Worm (Caenorhabditis elegans) whole organism, late embryonic: ENCODE data around the gene C28D4.7.
A peak's percentile ranks its signal among the peaks of the same experiment; 100 is the strongest.

Experiments used
- C08G9.2 ChIP-seq: sonication (generic microtip); optimal IDR thresholded peaks from 2 replicates; lab custom pipeline; 2016; ENCODE audit warnings: mild to moderate bottlenecking, missing genetic modification characterization, moderate library complexity, missing compliant biosample characterization
- C38D4.7 ChIP-seq: fragments of 200-800 bp; sonication (Bioruptor generic); optimal IDR thresholded peaks from 2 replicates; lab custom pipeline; 2018; ENCODE audit warnings: mild to moderate bottlenecking, missing genetic modification characterization, moderate library complexity, missing compliant biosample characterization
- F13H6.1 ChIP-seq: sonication (generic microtip); optimal IDR thresholded peaks from 2 replicates; lab custom pipeline; 2016; ENCODE audit warnings: missing genetic modification characterization, missing compliant biosample characterization
- K02D7.2 ChIP-seq: sonication (generic microtip); optimal IDR thresholded peaks from 2 replicates; lab custom pipeline; 2017; ENCODE audit warnings: mild to moderate bottlenecking, missing genetic modification characterization, missing compliant biosample characterization
- K09A11.1 ChIP-seq: sonication (generic microtip); optimal IDR thresholded peaks from 2 replicates; lab custom pipeline; 2017; ENCODE audit warnings: antibody characterized with exemption, mild to moderate bottlenecking, missing genetic modification characterization, missing compliant biosample characterization; ENCODE audit not compliant: insufficient read depth
- T23F11.4 ChIP-seq: fragments of 200-800 bp; sonication (Bioruptor generic); optimal IDR thresholded peaks from 2 replicates; lab custom pipeline; 2018; ENCODE audit warnings: mild to moderate bottlenecking, missing genetic modification characterization, missing compliant biosample characterization
- ceh-18 ChIP-seq: sonication (generic microtip); optimal IDR thresholded peaks from 2 replicates; lab custom pipeline; 2016; ENCODE audit warnings: missing genetic modification characterization, missing compliant biosample characterization
- ceh-19 ChIP-seq: fragments of 200-800 bp; sonication (Bioruptor generic); optimal IDR thresholded peaks from 2 replicates; lab custom pipeline; 2018; ENCODE audit warnings: mild to moderate bottlenecking, missing genetic modification characterization, missing compliant biosample characterization
- ceh-2 ChIP-seq: sonication (generic microtip); optimal IDR thresholded peaks from 2 replicates; lab custom pipeline; 2016; ENCODE audit warnings: missing genotype, missing genetic modification characterization, missing compliant biosample characterization
- ceh-31 ChIP-seq: sonication (generic microtip); optimal IDR thresholded peaks from 2 replicates; lab custom pipeline; 2016; ENCODE audit warnings: missing genetic modification characterization, missing compliant biosample characterization
- ceh-34 ChIP-seq: sonication (generic microtip); optimal IDR thresholded peaks from 2 replicates; lab custom pipeline; 2016; ENCODE audit warnings: mild to moderate bottlenecking, missing genetic modification characterization, missing compliant biosample characterization
- ceh-48 ChIP-seq: sonication (generic microtip); optimal IDR thresholded peaks from 2 replicates; lab custom pipeline; 2016; ENCODE audit warnings: missing genetic modification characterization, inconsistent platforms, missing compliant biosample characterization
- ceh-9 ChIP-seq: sonication (generic microtip); optimal IDR thresholded peaks from 2 replicates; lab custom pipeline; 2016; ENCODE audit warnings: mild to moderate bottlenecking, missing genetic modification characterization, inconsistent platforms, missing compliant biosample characterization
- che-1 ChIP-seq: sonication (generic microtip); optimal IDR thresholded peaks from 2 replicates; lab custom pipeline; 2016; ENCODE audit warnings: mild to moderate bottlenecking, missing genetic modification characterization, missing compliant biosample characterization
- elt-2 ChIP-seq: sonication (generic microtip); optimal IDR thresholded peaks from 2 replicates; lab custom pipeline; 2016; ENCODE audit warnings: missing genetic modification reagents, missing genetic modification characterization, missing compliant biosample characterization
- elt-4 ChIP-seq: sonication (generic microtip); optimal IDR thresholded peaks from 2 replicates; lab custom pipeline; 2016; ENCODE audit warnings: missing genetic modification characterization, missing compliant biosample characterization
- fkh-10 ChIP-seq: fragments of 150-350 bp; optimal IDR thresholded peaks from 2 replicates; lab custom pipeline; 2014; ENCODE audit warnings: missing biosample characterization, missing genetic modification reagents, missing genetic modification characterization
- gmeb-2 ChIP-seq: sonication (generic microtip); optimal IDR thresholded peaks from 2 replicates; lab custom pipeline; 2016; ENCODE audit warnings: missing genetic modification characterization, inconsistent platforms, missing compliant biosample characterization
- hlh-13 ChIP-seq: fragments of 200-800 bp; sonication (Bioruptor generic); optimal IDR thresholded peaks from 2 replicates; lab custom pipeline; 2018; ENCODE audit warnings: mild to moderate bottlenecking, missing genetic modification characterization, missing compliant biosample characterization
- hlh-15 ChIP-seq: sonication (generic microtip); optimal IDR thresholded peaks from 2 replicates; lab custom pipeline; 2016; ENCODE audit warnings: missing genetic modification characterization, missing compliant biosample characterization
- hlh-8 ChIP-seq: sonication (generic microtip); optimal IDR thresholded peaks from 2 replicates; lab custom pipeline; 2016; ENCODE audit warnings: missing genotype, missing genetic modification characterization, missing compliant biosample characterization
- lim-6 ChIP-seq: sonication (generic microtip); optimal IDR thresholded peaks from 2 replicates; lab custom pipeline; 2016; ENCODE audit warnings: missing genetic modification characterization, missing compliant biosample characterization
- lin-11 ChIP-seq: fragments of 200-800 bp; sonication (Bioruptor generic); optimal IDR thresholded peaks from 2 replicates; lab custom pipeline; 2018; ENCODE audit warnings: mild to moderate bottlenecking, missing genetic modification characterization, missing compliant biosample characterization
- madf-2 ChIP-seq: sonication (generic microtip); optimal IDR thresholded peaks from 2 replicates; lab custom pipeline; 2017; ENCODE audit warnings: missing genetic modification characterization, missing compliant biosample characterization
- mec-3 ChIP-seq: sonication (generic microtip); optimal IDR thresholded peaks from 2 replicates; lab custom pipeline; 2016; ENCODE audit warnings: borderline replicate concordance, missing genetic modification characterization, missing compliant biosample characterization
- nhr-11 ChIP-seq: fragments of 150-350 bp; optimal IDR thresholded peaks from 2 replicates; lab custom pipeline; 2014; ENCODE audit warnings: missing biosample characterization, missing genetic modification characterization
- nhr-232 ChIP-seq: sonication (generic microtip); optimal IDR thresholded peaks from 2 replicates; lab custom pipeline; 2016; ENCODE audit warnings: missing genetic modification characterization, missing compliant biosample characterization
- npax-4 ChIP-seq: sonication (generic microtip); optimal IDR thresholded peaks from 2 replicates; lab custom pipeline; 2016; ENCODE audit warnings: missing genetic modification characterization, missing compliant biosample characterization
- odd-2 ChIP-seq: sonication (generic microtip); optimal IDR thresholded peaks from 2 replicates; lab custom pipeline; 2017; ENCODE audit warnings: antibody characterized with exemption, mild to moderate bottlenecking, missing genetic modification characterization, missing compliant biosample characterization
- pag-3 ChIP-seq: sonication (generic microtip); optimal IDR thresholded peaks from 2 replicates; lab custom pipeline; 2016; ENCODE audit warnings: missing compliant biosample characterization, missing genetic modification characterization, borderline replicate concordance
- pat-9 ChIP-seq: fragments of 200-800 bp; sonication (Bioruptor generic); optimal IDR thresholded peaks from 2 replicates; lab custom pipeline; 2018; ENCODE audit warnings: mild to moderate bottlenecking, missing genetic modification characterization, moderate library complexity, missing compliant biosample characterization
- pax-1 ChIP-seq: fragments of 150-350 bp; optimal IDR thresholded peaks from 2 replicates; lab custom pipeline; 2014; ENCODE audit warnings: missing biosample characterization, missing genetic modification characterization
- pha-4 ChIP-seq: fragments of 150-350 bp; optimal IDR thresholded peaks from 2 replicates; lab custom pipeline; 2018; ENCODE audit warnings: missing biosample characterization, missing genetic modification reagents, missing genetic modification characterization
- pros-1 ChIP-seq: fragments of 150-350 bp; optimal IDR thresholded peaks from 2 replicates; lab custom pipeline; 2014; ENCODE audit warnings: missing biosample characterization, missing genetic modification reagents, missing genetic modification characterization
- ref-2 ChIP-seq: sonication (generic microtip); optimal IDR thresholded peaks from 2 replicates; lab custom pipeline; 2016; ENCODE audit warnings: missing genetic modification characterization, missing compliant biosample characterization
- rnt-1 ChIP-seq: sonication (generic microtip); optimal IDR thresholded peaks from 2 replicates; lab custom pipeline; 2016; ENCODE audit warnings: missing genetic modification characterization, missing compliant biosample characterization
- sox-2 ChIP-seq: fragments of 200-800 bp; sonication (Bioruptor generic); IDR thresholded peaks from 2 replicates; pipeline ENCODE4 v1.3.6; 2022; ENCODE audit warnings: missing genetic modification reagents, missing genetic modification characterization, missing compliant biosample characterization
- tbx-7 ChIP-seq: sonication (generic microtip); optimal IDR thresholded peaks from 2 replicates; lab custom pipeline; 2016; ENCODE audit warnings: missing genotype, missing genetic modification characterization, missing compliant biosample characterization
- ttx-3 ChIP-seq: sonication (generic microtip); optimal IDR thresholded peaks from 2 replicates; lab custom pipeline; 2016; ENCODE audit warnings: missing genetic modification reagents, missing genetic modification characterization, missing compliant biosample characterization
- unc-3 ChIP-seq, 2 experiments: fragments of 200-800 bp in 1 of 2; sonication (Bioruptor generic) in 1 of 2; sonication (generic microtip) in 1 of 2; conservative IDR thresholded peaks in 1 of 2; optimal IDR thresholded peaks in 1 of 2; 2 replicates each; pipeline versions ENCODE4 v1.3.6 to Lab custom; 2016 to 2022; ENCODE audit warnings: missing compliant biosample characterization in 2 of 2, missing genetic modification characterization in 2 of 2, missing genetic modification reagents in 1 of 2
- unc-55 ChIP-seq: sonication (generic microtip); optimal IDR thresholded peaks from 2 replicates; lab custom pipeline; 2017; ENCODE audit warnings: missing biosample characterization, missing genetic modification reagents, missing genetic modification characterization
- unc-86 ChIP-seq: sonication (generic microtip); optimal IDR thresholded peaks from 2 replicates; lab custom pipeline; 2016; ENCODE audit warnings: missing genetic modification characterization, missing compliant biosample characterization
- zip-5 ChIP-seq: sonication (generic microtip); optimal IDR thresholded peaks from 2 replicates; lab custom pipeline; 2016; ENCODE audit warnings: missing genetic modification characterization, missing compliant biosample characterization

The C28D4.7 gene

DNA sequence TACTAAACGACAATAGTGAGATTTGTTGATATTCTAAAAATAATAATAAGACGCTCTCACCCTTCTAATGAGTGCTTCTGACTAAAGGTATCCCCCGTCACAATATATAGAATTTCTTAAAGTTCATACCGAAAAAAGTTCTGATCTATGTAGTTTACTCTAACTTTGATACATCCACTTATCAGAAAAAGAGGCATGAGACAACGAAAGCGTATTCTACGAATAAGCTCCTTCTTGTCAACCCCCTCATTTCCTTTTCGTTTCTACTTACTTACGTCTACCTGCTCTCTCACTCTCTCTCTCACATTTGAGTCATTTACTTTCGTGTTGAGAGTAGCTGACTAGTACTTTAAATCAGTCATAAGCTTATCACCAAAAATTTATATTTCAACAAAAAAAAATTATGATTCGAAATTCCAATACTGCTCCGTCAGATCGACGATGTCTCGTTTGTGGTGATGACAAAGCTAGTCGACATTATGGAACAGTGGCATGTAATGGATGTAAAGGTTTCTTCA lies 17.4 kb downstream of the C28D4.7 start:
- TF ChIP-seq madf-2 (tag; lab: Kevin White, UChicago) (no peak), rnt-1 (tag; lab: Kevin White, UChicago) (no peak), unc-86 (tag; lab: Kevin White, UChicago) (no peak), hlh-13 (no peak), che-1 (tag; lab: Kevin White, UChicago) (no peak), nhr-11 (tag; lab: Kevin White, UChicago) (no peak)

DNA sequence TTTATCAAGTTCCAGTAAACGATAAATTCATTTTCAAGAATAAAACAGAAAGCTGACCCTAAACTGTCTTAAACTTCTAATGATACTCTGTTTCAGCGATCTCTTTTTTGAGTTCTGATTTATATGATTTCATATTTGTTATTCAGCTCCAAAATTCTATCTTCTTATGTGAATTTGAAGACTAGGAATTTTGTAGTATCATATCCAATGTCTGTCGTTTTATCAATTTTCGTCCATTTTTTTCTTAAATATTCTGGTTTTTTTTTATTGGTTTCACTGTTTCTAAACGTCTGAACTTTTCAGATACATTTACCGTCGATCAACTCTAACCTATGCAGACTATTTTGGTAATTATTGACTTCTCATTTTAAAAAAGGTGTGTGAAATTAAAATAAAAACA lies 18.0 kb downstream of the C28D4.7 start, which contains the start of the genes nhr-138 and C28D4.18:
Gene nhr-138, plus strand, starts transcription at position 304 of the 400 bp plus-strand sequence.
Gene C28D4.18, plus strand, starts transcription at position 333 of the 400 bp plus-strand sequence.
- TF ChIP-seq ceh-18 (tag; lab: Kevin White, UChicago) (no peak), pag-3 (tag; lab: Kevin White, UChicago) (no peak)

DNA sequence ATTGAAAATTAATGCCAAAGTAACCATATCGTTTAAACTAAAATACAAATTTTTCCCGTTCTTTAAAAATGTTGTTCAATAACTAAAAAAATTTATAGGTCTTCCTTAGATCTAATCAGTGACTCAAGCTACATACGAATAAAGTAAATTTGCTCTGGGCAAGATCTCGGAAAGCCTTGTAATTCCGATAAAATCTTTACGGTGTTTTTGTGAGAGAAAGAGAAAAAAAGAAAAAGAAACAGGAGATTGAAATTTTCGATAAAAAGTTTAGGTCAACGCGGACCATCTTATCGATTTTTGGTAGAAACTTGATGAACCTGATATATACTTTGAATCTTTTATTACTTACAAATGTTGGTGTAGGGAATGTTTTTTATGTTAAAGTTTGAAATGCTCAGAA lies 19.8 kb downstream of the C28D4.7 start:
- TF ChIP-seq K02D7.2 (tag; lab: Kevin White, UChicago), result no peak
- TF ChIP-seq sox-2 (GFP tag; lab: Robert Waterston, UW), result no peak
- no peak for TF ChIP-seq pag-3 (tag; lab: Kevin White, UChicago)
- no peak for TF ChIP-seq madf-2 (tag; lab: Kevin White, UChicago)
- no peak for TF ChIP-seq ceh-48 (tag; lab: Kevin White, UChicago)
- no peak for TF ChIP-seq hlh-15 (tag; lab: Kevin White, UChicago)

DNA sequence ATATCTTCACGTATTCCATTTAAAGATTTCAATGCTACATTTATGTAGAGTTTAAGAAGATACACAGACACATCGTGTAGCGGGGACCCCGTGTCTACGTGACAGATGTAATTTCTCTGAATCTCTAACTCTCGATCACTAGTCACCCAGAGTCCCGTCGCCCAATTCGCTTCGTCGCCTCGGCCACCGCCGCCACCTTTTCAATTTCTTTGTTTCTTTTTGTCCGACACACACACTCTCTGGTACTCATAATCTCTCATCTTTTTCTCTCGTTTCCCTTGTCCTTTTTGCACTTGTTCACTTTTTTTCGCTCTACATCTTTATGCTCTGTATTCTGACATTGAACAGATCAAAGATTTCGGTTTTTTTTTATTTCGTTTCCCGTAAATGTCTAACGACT lies 24.6 kb downstream of the C28D4.7 start:
- TF ChIP-seq pax-1 (no peak), ref-2 (no peak), T23F11.4 (GFP tag; lab: Kevin White, UChicago) (no peak), pros-1 (tag; lab: Kevin White, UChicago) (no peak), ceh-18 (tag; lab: Kevin White, UChicago) (peak; percentile 87), ceh-19 (GFP tag; lab: Kevin White, UChicago) (no peak), nhr-232 (tag; lab: Kevin White, UChicago) (no peak), odd-2 (tag; lab: Kevin White, UChicago) (no peak), pat-9 (peak; percentile 3), che-1 (tag; lab: Kevin White, UChicago) (no peak), ceh-48 (tag; lab: Kevin White, UChicago) (no peak), nhr-11 (tag; lab: Kevin White, UChicago) (no peak), K09A11.1 (tag; lab: Kevin White, UChicago) (no peak), unc-55 (GFP tag; lab: Kevin White, UChicago) (peak; percentile 64), C08G9.2 (tag; lab: Kevin White, UChicago) (no peak), pha-4 (tag; lab: Kevin White, UChicago) (no peak), ceh-9 (tag; lab: Kevin White, UChicago) (no peak), ceh-31 (tag; lab: Kevin White, UChicago) (peak; percentile 69), hlh-8 (tag; lab: Kevin White, UChicago) (peak; percentile 49), C38D4.7 (GFP tag; lab: Kevin White, UChicago) (no peak), tbx-7 (tag; lab: Kevin White, UChicago) (no peak), hlh-15 (tag; lab: Kevin White, UChicago) (no peak), K02D7.2 (tag; lab: Kevin White, UChicago) (no peak), F13H6.1 (tag; lab: Kevin White, UChicago) (peak; percentile 17), npax-4 (no peak), fkh-10 (GFP tag; lab: Kevin White, UChicago) (no peak), ttx-3 (tag; lab: Kevin White, UChicago) (no peak), zip-5 (tag; lab: Kevin White, UChicago) (no peak), hlh-13 (no peak), unc-3 (GFP tag; conservative IDR thresholded peaks at IDR 0.05; lab: Robert Waterston, UW) (no peak), unc-3 (tag; optimal IDR thresholded peaks at IDR 0.05; lab: Kevin White, UChicago) (no peak), ceh-34 (tag; lab: Kevin White, UChicago) (peak; percentile 19), pag-3 (tag; lab: Kevin White, UChicago) (no peak), lin-11 (tag; lab: Kevin White, UChicago) (no peak), mec-3 (tag; lab: Kevin White, UChicago) (no peak), lim-6 (tag; lab: Kevin White, UChicago) (no peak), ceh-2 (tag; lab: Kevin White, UChicago) (no peak), elt-4 (tag; lab: Kevin White, UChicago) (no peak), gmeb-2 (no peak), elt-2 (tag; lab: Kevin White, UChicago) (no peak)
